Worm (Caenorhabditis elegans) whole organism, L4 larva: Measurements from ENCODE around the gene F59B2.14.

Source experiments
- ama-1 ChIP-seq: fragments of 150-350 bp; optimal IDR thresholded peaks from 2 replicates; lab custom pipeline; 2014; ENCODE audit warnings: inconsistent platforms, mixed read lengths
- ceh-44 ChIP-seq: fragments of 200-800 bp; sonication (Bioruptor generic); IDR thresholded peaks from 2 replicates; pipeline ENCODE4 v1.3.6; 2022; ENCODE audit warnings: missing genetic modification reagents, missing genetic modification characterization, missing compliant biosample characterization
- lin-13 ChIP-seq: fragments of 150-350 bp; optimal IDR thresholded peaks from 2 replicates; lab custom pipeline; 2014; ENCODE audit warnings: missing biosample characterization, missing genetic modification reagents, missing genetic modification characterization
- nhr-11 ChIP-seq: fragments of 150-350 bp; optimal IDR thresholded peaks from 2 replicates; lab custom pipeline; 2014; ENCODE audit warnings: missing biosample characterization, missing genetic modification characterization
- nhr-76 ChIP-seq: fragments of 150-350 bp; optimal IDR thresholded peaks from 2 replicates; lab custom pipeline; 2014; ENCODE audit warnings: missing biosample characterization, missing genetic modification characterization
- tra-1 ChIP-seq: fragments of 200-800 bp; sonication (Bioruptor generic); IDR thresholded peaks from 2 replicates; pipeline ENCODE4 v1.3.6; 2022; ENCODE audit warnings: missing genetic modification reagents, missing genetic modification characterization, missing compliant biosample characterization
- unc-62 ChIP-seq, 3 experiments: fragments of 150-350 bp in 1 of 3; sonication (generic microtip); optimal IDR thresholded peaks in 2 of 3; peaks in 1 of 3; 1 replicate in 1 of 3; 2 replicates in 2 of 3; lab custom pipeline; 2014 to 2017; ENCODE audit warnings: missing biosample characterization in 3 of 3, missing genetic modification characterization in 3 of 3, missing genetic modification reagents in 3 of 3, missing genotype in 1 of 3

- TF ChIP-seq nhr-76 (no peak), unc-62 (GFP tag; optimal IDR thresholded peaks at IDR 0.05 in 1 of 2; lab: Kevin White, UChicago) (peak in 1 of 2 experiments; percentile 82), unc-62 (tag; optimal IDR thresholded peaks at IDR 0.05; lab: Kevin White, UChicago) (no peak), ceh-44 (GFP tag; lab: Robert Waterston, UW) (no peak), nhr-11 (no peak), tra-1 (GFP tag; lab: Robert Waterston, UW) (no peak), lin-13 (no peak), ama-1 (lab: Kevin White, UChicago) (no peak)
Measured at ce11 chrIII:8978512-8979352, 43.7 kb downstream of the F59B2.14 start.
